Worm (Caenorhabditis elegans): ENCODE data around the gene gop-2.

DNA sequence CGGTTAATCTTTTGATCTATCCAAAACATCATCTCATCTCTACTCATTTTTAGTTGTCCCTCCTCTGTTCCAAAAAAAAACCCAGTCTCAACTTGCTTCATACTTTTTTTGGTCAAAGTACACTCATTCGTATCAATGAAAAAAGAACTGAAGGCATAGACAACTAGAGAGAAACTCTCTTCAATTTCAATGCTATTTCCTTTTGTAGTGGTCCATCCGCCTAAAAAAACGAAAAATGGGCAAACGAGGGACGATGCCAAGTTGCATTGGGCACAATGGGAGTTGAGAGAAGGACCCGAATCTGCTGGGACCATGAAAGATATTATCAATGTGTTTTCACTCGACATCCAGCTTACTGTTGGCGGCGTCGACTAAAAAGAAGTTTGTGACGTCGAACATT lies 21.4 kb downstream of the gop-2 start:
- TF ChIP-seq B0310.2 (tag; optimal IDR thresholded peaks at IDR 0.05): no peak
- no peak for TF ChIP-seq pes-1 (GFP tag; IDR thresholded peaks at IDR 0.05)
- no peak for TF ChIP-seq ceh-13 (GFP tag; optimal IDR thresholded peaks at IDR 0.05)
- no peak for TF ChIP-seq scrt-1 (GFP tag; IDR thresholded peaks at IDR 0.05)
- TF ChIP-seq ama-1 (optimal IDR thresholded peaks at IDR 0.05): no peak
- TF ChIP-seq F13C5.2 (tag; optimal IDR thresholded peaks at IDR 0.05): no peak
- no peak for TF ChIP-seq hmbx-1 (tag; optimal IDR thresholded peaks at IDR 0.05)
- no peak for TF ChIP-seq tbx-37 (GFP tag; conservative IDR thresholded peaks at IDR 0.05)
- TF ChIP-seq aly-1 (tag; optimal IDR thresholded peaks at IDR 0.05): no peak
- TF ChIP-seq hmg-4 (GFP tag; optimal IDR thresholded peaks at IDR 0.05): no peak
- TF ChIP-seq flt-1 (GFP tag; IDR thresholded peaks at IDR 0.05): no peak
- TF ChIP-seq sea-1 (GFP tag; conservative IDR thresholded peaks at IDR 0.05): no peak

Data from whole organism, early embryonic.